Worm (Caenorhabditis elegans): ENCODE data around the gene C25E10.7.
A peak's percentile ranks its signal among the peaks of the same experiment; 100 is the strongest.

C25E10.7 gene

ce11 chrV:9051100-9051499 is at the start of gene C25E10.7:
TSS of gene C25E10.7 (minus strand) at chrV:9051200.
- TF ChIP-seq him-1 (tag; optimal IDR thresholded peaks at IDR 0.05) = no peak
- TF ChIP-seq W03F9.2 (tag; optimal IDR thresholded peaks at IDR 0.05) = no peak
- no peak for TF ChIP-seq dao-5 (tag; optimal IDR thresholded peaks at IDR 0.05)

ce11 chrV:9098280-9098973 is 47.4 kb upstream of the C25E10.7 start, which contains the start of gene F21C10.9:
TSS of gene F21C10.9 (minus strand) at chrV:9098696.
- no peak for TF ChIP-seq W03F9.2 (tag; optimal IDR thresholded peaks at IDR 0.05)
- TF ChIP-seq dao-5 (tag; optimal IDR thresholded peaks at IDR 0.05) = no peak

- no peak for TF ChIP-seq him-1 (tag; optimal IDR thresholded peaks at IDR 0.05)
- TF ChIP-seq dao-5 (tag; optimal IDR thresholded peaks at IDR 0.05) = no peak
- no peak for TF ChIP-seq W03F9.2 (tag; optimal IDR thresholded peaks at IDR 0.05)
Measured at ce11 chrV:9097213-9097612, 46.2 kb upstream of the C25E10.7 start.

ce11 chrV:9096674-9097073 is 45.7 kb upstream of the C25E10.7 start:
- no peak for TF ChIP-seq dao-5 (tag; optimal IDR thresholded peaks at IDR 0.05)
- TF ChIP-seq W03F9.2 (tag; optimal IDR thresholded peaks at IDR 0.05) = no peak
- no peak for TF ChIP-seq him-1 (tag; optimal IDR thresholded peaks at IDR 0.05)

- peak; percentile 32 for TF ChIP-seq W03F9.2 (tag; optimal IDR thresholded peaks at IDR 0.05)
- no peak for TF ChIP-seq him-1 (tag; optimal IDR thresholded peaks at IDR 0.05)
Measured at ce11 chrV:9095613-9096317, 44.8 kb upstream of the C25E10.7 start, which contains the start of gene F21C10.10. TSS of gene F21C10.10 (plus strand) at chrV:9096267.

ce11 chrV:9094976-9095375 is 44.0 kb upstream of the C25E10.7 start:
- TF ChIP-seq him-1 (tag; optimal IDR thresholded peaks at IDR 0.05) = no peak
- TF ChIP-seq W03F9.2 (tag; optimal IDR thresholded peaks at IDR 0.05) = no peak
- TF ChIP-seq dao-5 (tag; optimal IDR thresholded peaks at IDR 0.05) = no peak

- TF ChIP-seq W03F9.2 (tag; optimal IDR thresholded peaks at IDR 0.05) (no peak), dao-5 (tag; optimal IDR thresholded peaks at IDR 0.05) (no peak), him-1 (tag; optimal IDR thresholded peaks at IDR 0.05) (no peak)
Measured at ce11 chrV:9094060-9094628, 43.1 kb upstream of the C25E10.7 start.

ce11 chrV:9092209-9092608 is 41.2 kb upstream of the C25E10.7 start, which contains the start of gene T27E4.1:
TSS of gene T27E4.1 (plus strand) at chrV:9092345.
- TF ChIP-seq him-1 (tag; optimal IDR thresholded peaks at IDR 0.05) (no peak), dao-5 (tag; optimal IDR thresholded peaks at IDR 0.05) (no peak), W03F9.2 (tag; optimal IDR thresholded peaks at IDR 0.05) (no peak)

ce11 chrV:9088758-9089157 is 37.8 kb upstream of the C25E10.7 start:
- no peak for TF ChIP-seq W03F9.2 (tag; optimal IDR thresholded peaks at IDR 0.05)
- TF ChIP-seq him-1 (tag; optimal IDR thresholded peaks at IDR 0.05) = no peak
- TF ChIP-seq dao-5 (tag; optimal IDR thresholded peaks at IDR 0.05) = no peak

ce11 chrV:9085845-9086244 is 34.8 kb upstream of the C25E10.7 start:
- no peak for TF ChIP-seq him-1 (tag; optimal IDR thresholded peaks at IDR 0.05)
- no peak for TF ChIP-seq W03F9.2 (tag; optimal IDR thresholded peaks at IDR 0.05)
- TF ChIP-seq dao-5 (tag; optimal IDR thresholded peaks at IDR 0.05) = no peak

ce11 chrV:9084252-9084651 is 33.3 kb upstream of the C25E10.7 start:
- no peak for TF ChIP-seq him-1 (tag; optimal IDR thresholded peaks at IDR 0.05)
- TF ChIP-seq W03F9.2 (tag; optimal IDR thresholded peaks at IDR 0.05) = no peak
- TF ChIP-seq dao-5 (tag; optimal IDR thresholded peaks at IDR 0.05) = no peak

- TF ChIP-seq dao-5 (tag; optimal IDR thresholded peaks at IDR 0.05) (no peak), him-1 (tag; optimal IDR thresholded peaks at IDR 0.05) (no peak), W03F9.2 (tag; optimal IDR thresholded peaks at IDR 0.05) (no peak)
Measured at ce11 chrV:9082350-9082749, 31.4 kb upstream of the C25E10.7 start.

- no peak for TF ChIP-seq W03F9.2 (tag; optimal IDR thresholded peaks at IDR 0.05)
- TF ChIP-seq him-1 (tag; optimal IDR thresholded peaks at IDR 0.05) = no peak
- no peak for TF ChIP-seq dao-5 (tag; optimal IDR thresholded peaks at IDR 0.05)
Measured at ce11 chrV:9081410-9081809, 30.4 kb upstream of the C25E10.7 start.

ce11 chrV:9079965-9080432 is 29.0 kb upstream of the C25E10.7 start:
- TF ChIP-seq dao-5 (tag; optimal IDR thresholded peaks at IDR 0.05) = no peak
- TF ChIP-seq W03F9.2 (tag; optimal IDR thresholded peaks at IDR 0.05) = no peak
- TF ChIP-seq him-1 (tag; optimal IDR thresholded peaks at IDR 0.05) = no peak
